Worm (Caenorhabditis elegans) whole organism, L4 larva: ENCODE results near the gene pgl-2.

Source experiments
- aly-2 ChIP-seq: sonication (generic microtip); optimal IDR thresholded peaks from 2 replicates; lab custom pipeline; 2018; ENCODE audit warnings: missing biosample characterization, missing genetic modification characterization
- dmd-9 ChIP-seq: fragments of 200-800 bp; sonication (Bioruptor generic); IDR thresholded peaks from 2 replicates; pipeline ENCODE4 v1.3.6; 2022; ENCODE audit warnings: missing genetic modification reagents, missing genetic modification characterization, missing compliant biosample characterization
- dpl-1 ChIP-seq: fragments of 150-350 bp; optimal IDR thresholded peaks from 2 replicates; lab custom pipeline; 2014; ENCODE audit warnings: missing biosample characterization, missing genetic modification reagents, missing genetic modification characterization
- fos-1 ChIP-seq: fragments of 150-350 bp; optimal IDR thresholded peaks from 2 replicates; lab custom pipeline; 2014; ENCODE audit warnings: missing biosample characterization, missing genetic modification characterization
- mep-1 ChIP-seq: fragments of 150-350 bp; sonication (generic microtip); optimal IDR thresholded peaks from 3 replicates; lab custom pipeline; 2014; ENCODE audit warnings: missing biosample characterization, missing genetic modification characterization
- nhr-11 ChIP-seq: fragments of 150-350 bp; optimal IDR thresholded peaks from 2 replicates; lab custom pipeline; 2014; ENCODE audit warnings: missing biosample characterization, missing genetic modification characterization

- no peak for TF ChIP-seq fos-1
- TF ChIP-seq dmd-9 (GFP tag; lab: Robert Waterston, UW) = no peak
- TF ChIP-seq dpl-1 = no peak
- TF ChIP-seq aly-2 (tag; lab: Kevin White, UChicago) = no peak
- no peak for TF ChIP-seq mep-1 (tag; lab: Kevin White, UChicago)
- no peak for TF ChIP-seq nhr-11 (tag; lab: Kevin White, UChicago)
Observed at ce11 chrIII:8704765-8705164, 29.5 kb upstream of the pgl-2 start, which contains the start of gene B0303.16.
